Worm (Caenorhabditis elegans): ENCODE data around the gene F15E6.9.

ce11 chrIV:4294552-4294951 lies 4.3 kb downstream of the F15E6.9 start, which contains the start of gene F15E6.3:
- TF ChIP-seq nhr-43 (tag; optimal IDR thresholded peaks at IDR 0.05; ENCODE audit: poor library complexity, severe bottlenecking) (peak; percentile 76), nfya-1 (tag; optimal IDR thresholded peaks at IDR 0.05; ENCODE audit: insufficient read depth) (no peak), unc-62 (GFP tag; optimal IDR thresholded peaks at IDR 0.05) (no peak), nhr-77 (tag; optimal IDR thresholded peaks at IDR 0.05) (no peak), mdl-1 (tag; optimal IDR thresholded peaks at IDR 0.05) (no peak), fos-1 (tag; optimal IDR thresholded peaks at IDR 0.05) (no peak), snpc-4 (tag; optimal IDR thresholded peaks at IDR 0.05) (no peak)

All from whole organism, L3 larva.